Worm (Caenorhabditis elegans): ENCODE results near the gene F54D5.3.

Gene F54D5.3

DNA sequence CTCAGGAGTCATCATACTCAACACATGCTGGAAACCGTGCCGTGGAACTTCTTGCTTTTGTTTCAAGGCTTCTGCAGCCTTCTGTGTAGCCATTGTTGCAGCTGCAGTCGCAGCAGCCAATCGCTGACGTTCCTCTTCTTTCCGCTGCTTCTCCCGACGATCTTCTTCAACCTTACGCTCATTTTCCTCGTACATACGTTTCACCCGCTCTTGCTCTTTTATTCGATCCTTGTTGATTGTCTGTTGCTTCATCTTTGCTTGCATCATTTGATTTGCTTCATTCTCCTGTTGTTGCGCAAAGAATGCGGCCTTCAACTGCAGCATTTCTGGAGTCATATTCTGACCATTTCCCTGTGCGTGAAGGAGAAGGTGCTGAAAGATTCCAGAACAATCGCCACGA lies 51.0 kb downstream of the F54D5.3 start:
- TF ChIP-seq tlp-1 (tag; optimal IDR thresholded peaks at IDR 0.05) (no peak), hlh-17 (GFP tag; optimal IDR thresholded peaks at IDR 0.05; ENCODE audit: borderline replicate concordance) (no peak), grh-1 (GFP tag; IDR thresholded peaks at IDR 0.05) (no peak), nhr-47 (tag; optimal IDR thresholded peaks at IDR 0.05) (no peak), ama-1 (optimal IDR thresholded peaks at IDR 0.05) (no peak), nhr-19 (GFP tag; conservative IDR thresholded peaks at IDR 0.05) (no peak), zip-4 (GFP tag; optimal IDR thresholded peaks at IDR 0.05) (no peak), ceh-82 (tag; optimal IDR thresholded peaks at IDR 0.05) (no peak), nhr-11 (tag; optimal IDR thresholded peaks at IDR 0.05) (no peak), C16A3.4 (tag; optimal IDR thresholded peaks at IDR 0.05) (no peak), ztf-4 (tag; optimal IDR thresholded peaks at IDR 0.05) (no peak), mef-2 (tag; optimal IDR thresholded peaks at IDR 0.05) (no peak)
